Fruit fly (Drosophila melanogaster) whole organism, embryonic: ENCODE results near the gene CG8135.

Source experiments
- ATbp ChIP-seq: fragments of 200-800 bp; sonication (Bioruptor generic); optimal IDR thresholded peaks from 2 replicates; lab custom pipeline; 2017; ENCODE audit warnings: missing biosample characterization, mild to moderate bottlenecking, missing genetic modification characterization, missing genetic modification reagents
- Bteb2 ChIP-seq: fragments of 200-800 bp; sonication (Bioruptor generic); optimal IDR thresholded peaks from 2 replicates; lab custom pipeline; 2016; ENCODE audit warnings: missing biosample characterization, missing genetic modification characterization
- CG11723 ChIP-seq: fragments of 200-800 bp; sonication (Bioruptor generic); optimal IDR thresholded peaks from 2 replicates; lab custom pipeline; 2017; ENCODE audit warnings: missing biosample characterization, mild to moderate bottlenecking, missing genetic modification characterization
- CG13775 ChIP-seq: fragments of 200-800 bp; sonication (Bioruptor generic); optimal IDR thresholded peaks from 3 replicates; lab custom pipeline; 2017; ENCODE audit warnings: missing biosample characterization, mild to moderate bottlenecking, missing genetic modification characterization
- CG14667 ChIP-seq: fragments of 200-800 bp; sonication (Bioruptor generic); IDR thresholded peaks from 2 replicates; pipeline ENCODE4 v1.3.6; 2022; ENCODE audit warnings: missing biosample characterization, missing genetic modification characterization
- CG1792 ChIP-seq: fragments of 200-800 bp; sonication (Bioruptor generic); optimal IDR thresholded peaks from 2 replicates; lab custom pipeline; 2016; ENCODE audit warnings: missing biosample characterization, missing genetic modification characterization
- CG18764 ChIP-seq: fragments of 200-800 bp; sonication (Bioruptor generic); optimal IDR thresholded peaks from 3 replicates; lab custom pipeline; 2016; ENCODE audit warnings: missing biosample characterization, missing genetic modification characterization
- CG3407 ChIP-seq: fragments of 200-800 bp; sonication (Bioruptor generic); optimal IDR thresholded peaks from 2 replicates; lab custom pipeline; 2018; ENCODE audit warnings: missing biosample characterization, mild to moderate bottlenecking, missing genetic modification characterization
- CG43689 ChIP-seq: fragments of 200-800 bp; sonication (Bioruptor generic); IDR thresholded peaks from 2 replicates; pipeline ENCODE4 v1.3.6; 2022; ENCODE audit warnings: missing biosample characterization, missing genetic modification characterization
- CG6813 ChIP-seq: fragments of 200-800 bp; sonication (Bioruptor generic); optimal IDR thresholded peaks from 2 replicates; lab custom pipeline; 2017; ENCODE audit warnings: missing biosample characterization, missing genetic modification characterization, mild to moderate bottlenecking, moderate library complexity, missing genetic modification reagents
- CG7271 ChIP-seq: fragments of 200-800 bp; sonication (Bioruptor generic); optimal IDR thresholded peaks from 2 replicates; lab custom pipeline; 2018; ENCODE audit warnings: missing biosample characterization, mild to moderate bottlenecking, missing genetic modification characterization, moderate library complexity
- CG8089 ChIP-seq: fragments of 200-800 bp; sonication (Bioruptor generic); optimal IDR thresholded peaks from 3 replicates; lab custom pipeline; 2016; ENCODE audit warnings: missing biosample characterization, missing genetic modification characterization
- CG9609 ChIP-seq: fragments of 200-800 bp; sonication (Bioruptor generic); optimal IDR thresholded peaks from 3 replicates; lab custom pipeline; 2016; ENCODE audit warnings: missing biosample characterization, missing genetic modification characterization
- D ChIP-seq, 2 experiments: fragments of 200-800 bp in 1 of 2; fragments of >200 bp in 1 of 2; sonication (Bioruptor generic) in 1 of 2; optimal IDR thresholded peaks; 2 replicates in 1 of 2; 3 replicates in 1 of 2; lab custom pipeline; 2017; ENCODE audit warnings: mild to moderate bottlenecking in 1 of 2, missing biosample characterization in 1 of 2, missing genetic modification characterization in 1 of 2, missing genetic modification reagents in 1 of 2
- Dbx ChIP-seq: fragments of 200-800 bp; sonication (Bioruptor generic); IDR thresholded peaks from 3 replicates; pipeline ENCODE4 v1.3.6; 2022; ENCODE audit warnings: missing biosample characterization, missing genetic modification characterization
- Dfd ChIP-seq, 2 experiments: fragments of >200 bp; optimal IDR thresholded peaks; 2 replicates each; lab custom pipeline; 2017; ENCODE audit warnings: missing biosample characterization in 2 of 2, missing genetic modification characterization in 2 of 2
- E2f1 ChIP-seq: fragments of 200-800 bp; sonication (Bioruptor generic); IDR thresholded peaks from 2 replicates; pipeline ENCODE4 v1.3.6; 2022; ENCODE audit warnings: missing biosample characterization, missing genetic modification characterization
- ERR ChIP-seq: fragments of 200-800 bp; sonication (Bioruptor generic); optimal IDR thresholded peaks from 2 replicates; lab custom pipeline; 2016; ENCODE audit warnings: missing biosample characterization, missing genetic modification characterization
- Eip74EF ChIP-seq, 2 experiments: fragments of 200-800 bp in 1 of 2; fragments of >200 bp in 1 of 2; sonication (Bioruptor generic) in 1 of 2; optimal IDR thresholded peaks; 2 replicates each; lab custom pipeline; 2017 to 2019; ENCODE audit warnings: missing biosample characterization in 2 of 2, missing genetic modification characterization in 2 of 2, mild to moderate bottlenecking in 1 of 2, moderate library complexity in 1 of 2
- Hand ChIP-seq: fragments of 200-800 bp; sonication (Bioruptor generic); optimal IDR thresholded peaks from 2 replicates; lab custom pipeline; 2017; ENCODE audit warnings: mild to moderate bottlenecking, missing biosample characterization, missing genetic modification reagents, missing genetic modification characterization
- Med ChIP-seq: fragments of 200-800 bp; sonication (Bioruptor generic); peaks from one replicate; lab custom pipeline; 2016; ENCODE audit warnings: missing biosample characterization, missing genetic modification characterization, mild to moderate bottlenecking, inconsistent platforms, moderate library complexity
- Neu2 ChIP-seq: fragments of 200-800 bp; sonication (Bioruptor generic); optimal IDR thresholded peaks from 3 replicates; lab custom pipeline; 2016; ENCODE audit warnings: missing biosample characterization, missing genetic modification characterization, borderline replicate concordance
- Pdp1 ChIP-seq, 2 experiments: fragments of 200-800 bp; sonication (Bioruptor generic); optimal IDR thresholded peaks; 3 replicates each; lab custom pipeline; 2016; ENCODE audit warnings: missing biosample characterization in 2 of 2, missing genetic modification characterization in 2 of 2, mild to moderate bottlenecking in 1 of 2, moderate library complexity in 1 of 2
- Six4 ChIP-seq: fragments of 200-800 bp; sonication (Bioruptor generic); optimal IDR thresholded peaks from 2 replicates; lab custom pipeline; 2016; ENCODE audit warnings: missing biosample characterization, missing genetic modification characterization
- amos ChIP-seq: fragments of 200-800 bp; sonication (Bioruptor generic); IDR thresholded peaks from 2 replicates; pipeline ENCODE4 v1.3.6; 2022; ENCODE audit warnings: missing biosample characterization, missing genetic modification characterization; ENCODE audit not compliant: partially characterized antibody
- ato ChIP-seq: fragments of 200-800 bp; sonication (Bioruptor generic); IDR thresholded peaks from 2 replicates; pipeline ENCODE4 v1.3.6; 2022; ENCODE audit warnings: missing biosample characterization, missing genetic modification characterization; ENCODE audit not compliant: partially characterized antibody
- cg ChIP-seq: fragments of 200-800 bp; sonication (Bioruptor generic); optimal IDR thresholded peaks from 3 replicates; lab custom pipeline; 2019; ENCODE audit warnings: missing biosample characterization, mild to moderate bottlenecking, missing genetic modification characterization, moderate library complexity
- ci ChIP-seq: fragments of 200-800 bp; sonication (Bioruptor generic); IDR thresholded peaks from 3 replicates; pipeline ENCODE4 v1.3.6; 2022; ENCODE audit warnings: missing biosample characterization, missing genetic modification characterization
- crc ChIP-seq: fragments of 200-800 bp; sonication (Bioruptor generic); optimal IDR thresholded peaks from 2 replicates; lab custom pipeline; 2016; ENCODE audit warnings: missing biosample characterization, missing genetic modification characterization
- cwo ChIP-seq: fragments of 200-800 bp; sonication (Bioruptor generic); optimal IDR thresholded peaks from 3 replicates; lab custom pipeline; 2017; ENCODE audit warnings: missing biosample characterization, missing genetic modification characterization, mild to moderate bottlenecking, moderate library complexity, missing genetic modification reagents
- en ChIP-seq: fragments of 200-800 bp; sonication (Bioruptor generic); optimal IDR thresholded peaks from 2 replicates; lab custom pipeline; 2016; ENCODE audit warnings: missing biosample characterization, missing genetic modification characterization
- eve ChIP-seq, 2 experiments: fragments of >200 bp; optimal IDR thresholded peaks; 2 replicates each; lab custom pipeline; 2017; ENCODE audit warnings: missing biosample characterization in 2 of 2, missing genetic modification characterization in 2 of 2
- ewg ChIP-seq: fragments of 200-800 bp; sonication (Bioruptor generic); optimal IDR thresholded peaks from 3 replicates; lab custom pipeline; 2017; ENCODE audit warnings: mild to moderate bottlenecking, missing biosample characterization, missing genetic modification reagents, missing genetic modification characterization
- eyg ChIP-seq: fragments of 200-800 bp; sonication (Bioruptor generic); optimal IDR thresholded peaks from 3 replicates; lab custom pipeline; 2016; ENCODE audit warnings: missing biosample characterization, missing genetic modification characterization
- knrl ChIP-seq: fragments of 200-800 bp; sonication (Bioruptor generic); IDR thresholded peaks from 3 replicates; pipeline ENCODE4 v1.3.6; 2022; ENCODE audit warnings: missing biosample characterization, missing genetic modification characterization; ENCODE audit not compliant: partially characterized antibody
- lilli ChIP-seq: fragments of 200-800 bp; sonication (Bioruptor generic); optimal IDR thresholded peaks from 3 replicates; lab custom pipeline; 2016; ENCODE audit warnings: missing biosample characterization, missing genetic modification characterization
- luna ChIP-seq: fragments of 200-800 bp; sonication (Bioruptor generic); optimal IDR thresholded peaks from 2 replicates; lab custom pipeline; 2016; ENCODE audit warnings: missing biosample characterization, missing genetic modification characterization
- mam ChIP-seq: fragments of 200-800 bp; sonication (Bioruptor generic); optimal IDR thresholded peaks from 3 replicates; lab custom pipeline; 2016; ENCODE audit warnings: missing biosample characterization, missing genetic modification characterization
- sd ChIP-seq: fragments of 200-800 bp; sonication (Bioruptor generic); optimal IDR thresholded peaks from 3 replicates; lab custom pipeline; 2018; ENCODE audit warnings: missing biosample characterization, mild to moderate bottlenecking, missing genetic modification characterization, moderate library complexity
- ssp ChIP-seq: fragments of 200-800 bp; sonication (Bioruptor generic); IDR thresholded peaks from 2 replicates; pipeline ENCODE4 v1.3.6; 2022; ENCODE audit warnings: missing biosample characterization, missing genetic modification characterization
- stwl ChIP-seq: fragments of 200-800 bp; sonication (Bioruptor generic); optimal IDR thresholded peaks from 3 replicates; lab custom pipeline; 2018; ENCODE audit warnings: missing biosample characterization, mild to moderate bottlenecking, missing genetic modification characterization, moderate library complexity
- twi ChIP-seq: fragments of 200-800 bp; optimal IDR thresholded peaks from 2 replicates; lab custom pipeline; 2019; ENCODE audit warnings: missing biosample characterization, mild to moderate bottlenecking, missing genetic modification characterization, moderate library complexity
- tx ChIP-seq: fragments of 200-800 bp; sonication (Bioruptor generic); optimal IDR thresholded peaks from 2 replicates; lab custom pipeline; 2016; ENCODE audit warnings: missing biosample characterization, missing genetic modification characterization
- vnd ChIP-seq: fragments of 200-800 bp; sonication (Bioruptor generic); IDR thresholded peaks from 3 replicates; pipeline ENCODE4 v1.3.6; 2022; ENCODE audit warnings: missing biosample characterization, missing genetic modification characterization; ENCODE audit not compliant: partially characterized antibody
- vvl ChIP-seq: fragments of 200-800 bp; sonication (Bioruptor generic); IDR thresholded peaks from 2 replicates; pipeline ENCODE4 v1.3.6; 2022; ENCODE audit warnings: missing biosample characterization, missing genetic modification characterization
- yki ChIP-seq: fragments of >200 bp; optimal IDR thresholded peaks from 3 replicates; lab custom pipeline; 2018
- zen2 ChIP-seq: fragments of 200-800 bp; sonication (Bioruptor generic); IDR thresholded peaks from 3 replicates; pipeline ENCODE4 v1.3.6; 2022; ENCODE audit warnings: missing biosample characterization, missing genetic modification characterization; ENCODE audit not compliant: partially characterized antibody
- zfh1 ChIP-seq: fragments of 200-800 bp; sonication (Bioruptor generic); IDR thresholded peaks from 3 replicates; pipeline ENCODE4 v1.3.6; 2022; ENCODE audit warnings: missing biosample characterization, missing genetic modification characterization

The CG8135 gene

dm6 chr3R:9434543-9435407 lies 30.6 kb downstream of the CG8135 start (continued):
- TF ChIP-seq Eip74EF (GFP tag; optimal IDR thresholded peaks at IDR 0.05; lab: Kevin White, UChicago) (peak in 1 of 2 experiments; percentile 78), Bteb2 (GFP tag; lab: Kevin White, UChicago) (peak; percentile 84), Pdp1 (GFP tag; optimal IDR thresholded peaks at IDR 0.05; lab: Kevin White, UChicago) (peak; percentile 68 to 93), mam (GFP tag; lab: Kevin White, UChicago) (peak; percentile 83), Med (peak; percentile 94), CG6813 (peak; percentile 53), CG3407 (GFP tag; lab: Kevin White, UChicago) (peak; percentile 61), ERR (GFP tag; lab: Kevin White, UChicago) (no peak), vvl (GFP tag; lab: Robert Waterston, UW) (peak; percentile 95), Neu2 (no peak), en (GFP tag; lab: Kevin White, UChicago) (peak; percentile 41), CG9609 (GFP tag; lab: Kevin White, UChicago) (peak; percentile 64), sd (tag; lab: Kevin White, UChicago) (peak; percentile 77), twi (peak; percentile 44), CG43689 (GFP tag; lab: Robert Waterston, UW) (peak; percentile 60; the same call in 1 of the 2 replicates), Dbx (GFP tag; lab: Robert Waterston, UW) (peak; percentile 90), CG13775 (GFP tag; lab: Kevin White, UChicago) (peak; percentile 76), vnd (GFP tag; lab: Robert Waterston, UW) (no peak), lilli (peak; percentile 86), CG7271 (tag; lab: Kevin White, UChicago) (peak; percentile 19), CG14667 (GFP tag; lab: Robert Waterston, UW) (peak; percentile 80), zfh1 (peak; percentile 84), knrl (GFP tag; lab: Robert Waterston, UW) (no peak), ato (GFP tag; lab: Robert Waterston, UW) (no peak), CG11723 (GFP tag; lab: Kevin White, UChicago) (peak; percentile 75), CG8089 (GFP tag; lab: Kevin White, UChicago) (peak; percentile 69), luna (GFP tag; lab: Kevin White, UChicago) (peak; percentile 71), yki (lab: Kevin White, UChicago) (no peak), tx (peak; percentile 63), cwo (peak; percentile 86), CG18764 (GFP tag; lab: Kevin White, UChicago) (peak; percentile 68), ci (GFP tag; lab: Robert Waterston, UW) (peak; percentile 93), E2f1 (GFP tag; lab: Robert Waterston, UW) (peak; percentile 90), D (optimal IDR thresholded peaks at IDR 0.05; lab: Kevin White, UChicago) (no peak), D (GFP tag; optimal IDR thresholded peaks at IDR 0.05; lab: Kevin White, UChicago) (peak; percentile 72), ewg (peak; percentile 75), Six4 (GFP tag; lab: Kevin White, UChicago) (peak; percentile 77), ssp (GFP tag; lab: Robert Waterston, UW) (peak; percentile 75), cg (peak; percentile 25), amos (GFP tag; lab: Robert Waterston, UW) (no peak), ATbp (GFP tag; lab: Kevin White, UChicago) (peak; percentile 86), eve (GFP tag; optimal IDR thresholded peaks at IDR 0.05; lab: Kevin White, UChicago) (peak in 1 of 2 experiments; percentile 83), zen2 (no peak), stwl (tag; lab: Kevin White, UChicago) (no peak), Dfd (GFP tag; optimal IDR thresholded peaks at IDR 0.05; lab: Kevin White, UChicago) (no peak), Hand (GFP tag; lab: Kevin White, UChicago) (peak; percentile 69), eyg (GFP tag; lab: Kevin White, UChicago) (peak; percentile 67), CG1792 (GFP tag; lab: Kevin White, UChicago) (peak; percentile 72), crc (GFP tag; lab: Kevin White, UChicago) (peak; percentile 71)
